Worm (Caenorhabditis elegans) whole organism, late embryonic: ENCODE results near the gene bra-1.

ENCODE experiments used
- C08G9.2 ChIP-seq: sonication (generic microtip); optimal IDR thresholded peaks from 2 replicates; lab custom pipeline; 2016; ENCODE audit warnings: mild to moderate bottlenecking, missing genetic modification characterization, moderate library complexity, missing compliant biosample characterization
- C38D4.7 ChIP-seq: fragments of 200-800 bp; sonication (Bioruptor generic); optimal IDR thresholded peaks from 2 replicates; lab custom pipeline; 2018; ENCODE audit warnings: mild to moderate bottlenecking, missing genetic modification characterization, moderate library complexity, missing compliant biosample characterization
- F13H6.1 ChIP-seq: sonication (generic microtip); optimal IDR thresholded peaks from 2 replicates; lab custom pipeline; 2016; ENCODE audit warnings: missing genetic modification characterization, missing compliant biosample characterization
- K02D7.2 ChIP-seq: sonication (generic microtip); optimal IDR thresholded peaks from 2 replicates; lab custom pipeline; 2017; ENCODE audit warnings: mild to moderate bottlenecking, missing genetic modification characterization, missing compliant biosample characterization
- K09A11.1 ChIP-seq: sonication (generic microtip); optimal IDR thresholded peaks from 2 replicates; lab custom pipeline; 2017; ENCODE audit warnings: antibody characterized with exemption, mild to moderate bottlenecking, missing genetic modification characterization, missing compliant biosample characterization; ENCODE audit not compliant: insufficient read depth
- T23F11.4 ChIP-seq: fragments of 200-800 bp; sonication (Bioruptor generic); optimal IDR thresholded peaks from 2 replicates; lab custom pipeline; 2018; ENCODE audit warnings: mild to moderate bottlenecking, missing genetic modification characterization, missing compliant biosample characterization
- Y22D7AL.16 ChIP-seq: sonication (generic microtip); optimal IDR thresholded peaks from 2 replicates; lab custom pipeline; 2016; ENCODE audit warnings: missing genetic modification characterization, missing compliant biosample characterization
- ceh-14 ChIP-seq: sonication (generic microtip); optimal IDR thresholded peaks from 2 replicates; lab custom pipeline; 2016; ENCODE audit warnings: missing genotype, missing genetic modification characterization, missing compliant biosample characterization
- ceh-19 ChIP-seq: fragments of 200-800 bp; sonication (Bioruptor generic); optimal IDR thresholded peaks from 2 replicates; lab custom pipeline; 2018; ENCODE audit warnings: mild to moderate bottlenecking, missing genetic modification characterization, missing compliant biosample characterization
- ceh-2 ChIP-seq: sonication (generic microtip); optimal IDR thresholded peaks from 2 replicates; lab custom pipeline; 2016; ENCODE audit warnings: missing genotype, missing genetic modification characterization, missing compliant biosample characterization
- ceh-24 ChIP-seq: sonication (generic microtip); optimal IDR thresholded peaks from 2 replicates; lab custom pipeline; 2016; ENCODE audit warnings: mild to moderate bottlenecking, missing genetic modification characterization, missing compliant biosample characterization
- ceh-30 ChIP-seq: fragments of 150-350 bp; optimal IDR thresholded peaks from 2 replicates; lab custom pipeline; 2014; ENCODE audit warnings: missing biosample characterization, missing genetic modification characterization
- ceh-31 ChIP-seq: sonication (generic microtip); optimal IDR thresholded peaks from 2 replicates; lab custom pipeline; 2016; ENCODE audit warnings: missing genetic modification characterization, missing compliant biosample characterization
- ceh-45 ChIP-seq: fragments of 200-800 bp; sonication (Bioruptor generic); IDR thresholded peaks from 2 replicates; pipeline ENCODE4 v1.3.6; 2022; ENCODE audit warnings: missing genetic modification reagents, missing genetic modification characterization, missing compliant biosample characterization
- ceh-6 ChIP-seq: fragments of 200-800 bp; sonication (Bioruptor generic); optimal IDR thresholded peaks from 2 replicates; lab custom pipeline; 2018; ENCODE audit warnings: mild to moderate bottlenecking, missing genetic modification characterization, missing compliant biosample characterization
- ceh-9 ChIP-seq: sonication (generic microtip); optimal IDR thresholded peaks from 2 replicates; lab custom pipeline; 2016; ENCODE audit warnings: mild to moderate bottlenecking, missing genetic modification characterization, inconsistent platforms, missing compliant biosample characterization
- che-1 ChIP-seq: sonication (generic microtip); optimal IDR thresholded peaks from 2 replicates; lab custom pipeline; 2016; ENCODE audit warnings: mild to moderate bottlenecking, missing genetic modification characterization, missing compliant biosample characterization
- dve-1 ChIP-seq: sonication (generic microtip); optimal IDR thresholded peaks from 2 replicates; lab custom pipeline; 2017; ENCODE audit warnings: antibody characterized with exemption, mild to moderate bottlenecking, missing genetic modification characterization, missing compliant biosample characterization
- elt-2 ChIP-seq: sonication (generic microtip); optimal IDR thresholded peaks from 2 replicates; lab custom pipeline; 2016; ENCODE audit warnings: missing genetic modification reagents, missing genetic modification characterization, missing compliant biosample characterization
- elt-4 ChIP-seq: sonication (generic microtip); optimal IDR thresholded peaks from 2 replicates; lab custom pipeline; 2016; ENCODE audit warnings: missing genetic modification characterization, missing compliant biosample characterization
- ets-4 ChIP-seq: sonication (generic microtip); optimal IDR thresholded peaks from 2 replicates; lab custom pipeline; 2016; ENCODE audit warnings: missing genetic modification characterization, missing compliant biosample characterization
- eyg-1 ChIP-seq: sonication (generic microtip); optimal IDR thresholded peaks from 2 replicates; lab custom pipeline; 2016; ENCODE audit warnings: missing genotype, missing genetic modification characterization, missing compliant biosample characterization
- fax-1 ChIP-seq: sonication (generic microtip); optimal IDR thresholded peaks from 2 replicates; lab custom pipeline; 2016; ENCODE audit warnings: missing genotype, missing genetic modification characterization, missing compliant biosample characterization
- fkh-6 ChIP-seq: sonication (generic microtip); optimal IDR thresholded peaks from 2 replicates; lab custom pipeline; 2016; ENCODE audit warnings: missing genetic modification characterization, missing compliant biosample characterization
- gmeb-2 ChIP-seq: sonication (generic microtip); optimal IDR thresholded peaks from 2 replicates; lab custom pipeline; 2016; ENCODE audit warnings: missing genetic modification characterization, inconsistent platforms, missing compliant biosample characterization
- hlh-15 ChIP-seq: sonication (generic microtip); optimal IDR thresholded peaks from 2 replicates; lab custom pipeline; 2016; ENCODE audit warnings: missing genetic modification characterization, missing compliant biosample characterization
- hlh-30 ChIP-seq: sonication (generic microtip); optimal IDR thresholded peaks from 2 replicates; lab custom pipeline; 2017; ENCODE audit warnings: antibody characterized with exemption, missing genetic modification characterization, missing compliant biosample characterization; ENCODE audit not compliant: insufficient read depth
- lin-11 ChIP-seq: fragments of 200-800 bp; sonication (Bioruptor generic); optimal IDR thresholded peaks from 2 replicates; lab custom pipeline; 2018; ENCODE audit warnings: mild to moderate bottlenecking, missing genetic modification characterization, missing compliant biosample characterization
- mec-3 ChIP-seq: sonication (generic microtip); optimal IDR thresholded peaks from 2 replicates; lab custom pipeline; 2016; ENCODE audit warnings: borderline replicate concordance, missing genetic modification characterization, missing compliant biosample characterization
- nfya-1 ChIP-seq: sonication (generic microtip); optimal IDR thresholded peaks from 2 replicates; lab custom pipeline; 2017; ENCODE audit warnings: missing genetic modification characterization, mild to moderate bottlenecking, missing compliant biosample characterization, antibody characterized with exemption, moderate library complexity
- nhr-11 ChIP-seq: fragments of 150-350 bp; optimal IDR thresholded peaks from 2 replicates; lab custom pipeline; 2014; ENCODE audit warnings: missing biosample characterization, missing genetic modification characterization
- nhr-232 ChIP-seq: sonication (generic microtip); optimal IDR thresholded peaks from 2 replicates; lab custom pipeline; 2016; ENCODE audit warnings: missing genetic modification characterization, missing compliant biosample characterization
- npax-4 ChIP-seq: sonication (generic microtip); optimal IDR thresholded peaks from 2 replicates; lab custom pipeline; 2016; ENCODE audit warnings: missing genetic modification characterization, missing compliant biosample characterization
- pag-3 ChIP-seq: sonication (generic microtip); optimal IDR thresholded peaks from 2 replicates; lab custom pipeline; 2016; ENCODE audit warnings: missing compliant biosample characterization, missing genetic modification characterization, borderline replicate concordance
- pat-9 ChIP-seq: fragments of 200-800 bp; sonication (Bioruptor generic); optimal IDR thresholded peaks from 2 replicates; lab custom pipeline; 2018; ENCODE audit warnings: mild to moderate bottlenecking, missing genetic modification characterization, moderate library complexity, missing compliant biosample characterization
- pha-2 ChIP-seq: sonication (generic microtip); optimal IDR thresholded peaks from 2 replicates; lab custom pipeline; 2017; ENCODE audit warnings: mild to moderate bottlenecking, missing genetic modification characterization, missing compliant biosample characterization
- pqm-1 ChIP-seq: sonication (generic microtip); optimal IDR thresholded peaks from 2 replicates; lab custom pipeline; 2016; ENCODE audit warnings: missing genetic modification characterization, missing compliant biosample characterization
- rnt-1 ChIP-seq: sonication (generic microtip); optimal IDR thresholded peaks from 2 replicates; lab custom pipeline; 2016; ENCODE audit warnings: missing genetic modification characterization, missing compliant biosample characterization
- sdc-2 ChIP-seq: sonication (generic microtip); optimal IDR thresholded peaks from 2 replicates; lab custom pipeline; 2016; ENCODE audit warnings: missing genotype, missing genetic modification characterization, missing compliant biosample characterization
- unc-3 ChIP-seq, 2 experiments: fragments of 200-800 bp in 1 of 2; sonication (Bioruptor generic) in 1 of 2; sonication (generic microtip) in 1 of 2; conservative IDR thresholded peaks in 1 of 2; optimal IDR thresholded peaks in 1 of 2; 2 replicates each; pipeline versions ENCODE4 v1.3.6 to Lab custom; 2016 to 2022; ENCODE audit warnings: missing compliant biosample characterization in 2 of 2, missing genetic modification characterization in 2 of 2, missing genetic modification reagents in 1 of 2
- unc-42 ChIP-seq: sonication (generic microtip); optimal IDR thresholded peaks from 2 replicates; lab custom pipeline; 2016; ENCODE audit warnings: missing genotype, missing genetic modification characterization, missing compliant biosample characterization
- unc-55 ChIP-seq: sonication (generic microtip); optimal IDR thresholded peaks from 2 replicates; lab custom pipeline; 2017; ENCODE audit warnings: missing biosample characterization, missing genetic modification reagents, missing genetic modification characterization
- unc-86 ChIP-seq: sonication (generic microtip); optimal IDR thresholded peaks from 2 replicates; lab custom pipeline; 2016; ENCODE audit warnings: missing genetic modification characterization, missing compliant biosample characterization
- zip-5 ChIP-seq: sonication (generic microtip); optimal IDR thresholded peaks from 2 replicates; lab custom pipeline; 2016; ENCODE audit warnings: missing genetic modification characterization, missing compliant biosample characterization
- ztf-16 ChIP-seq: sonication (generic microtip); optimal IDR thresholded peaks from 2 replicates; lab custom pipeline; 2017; ENCODE audit warnings: missing genetic modification characterization, missing compliant biosample characterization

The bra-1 gene

ce11 chrX:13578483-13578882 lies 19.8 kb upstream of the bra-1 start, which contains the start of gene F54B11.11:
F54B11.11 (plus strand) TSS chrX:13578783.
- TF ChIP-seq nhr-232 (tag; lab: Kevin White, UChicago) (no peak), nhr-11 (no peak), T23F11.4 (no peak), K02D7.2 (tag; lab: Kevin White, UChicago) (no peak), eyg-1 (no peak), C38D4.7 (GFP tag; lab: Kevin White, UChicago) (no peak), npax-4 (tag; lab: Kevin White, UChicago) (no peak), zip-5 (tag; lab: Kevin White, UChicago) (no peak), fkh-6 (tag; lab: Kevin White, UChicago) (no peak), ceh-31 (tag; lab: Kevin White, UChicago) (no peak), elt-4 (tag; lab: Kevin White, UChicago) (no peak), ztf-16 (tag; lab: Kevin White, UChicago) (no peak), ceh-14 (tag; lab: Kevin White, UChicago) (no peak), elt-2 (tag; lab: Kevin White, UChicago) (no peak), ceh-6 (GFP tag; lab: Kevin White, UChicago) (no peak), ceh-19 (GFP tag; lab: Kevin White, UChicago) (no peak), unc-86 (tag; lab: Kevin White, UChicago) (no peak), pag-3 (tag; lab: Kevin White, UChicago) (no peak)

ce11 chrX:13581820-13582219 lies 16.4 kb upstream of the bra-1 start, which contains the start of gene F54B11.10:
F54B11.10 (plus strand) TSS chrX:13582120.
- no peak for TF ChIP-seq lin-11
- no peak for TF ChIP-seq K09A11.1 (tag; lab: Kevin White, UChicago)
- TF ChIP-seq fkh-6 (tag; lab: Kevin White, UChicago), result no peak
- TF ChIP-seq ceh-2, result no peak
- no peak for TF ChIP-seq pqm-1 (tag; lab: Kevin White, UChicago)
- TF ChIP-seq gmeb-2 (tag; lab: Kevin White, UChicago), result no peak
- TF ChIP-seq pat-9 (tag; lab: Kevin White, UChicago), result no peak
- no peak for TF ChIP-seq ceh-31 (tag; lab: Kevin White, UChicago)
- TF ChIP-seq sdc-2, result no peak
- TF ChIP-seq rnt-1 (tag; lab: Kevin White, UChicago), result no peak
- no peak for TF ChIP-seq C08G9.2
- no peak for TF ChIP-seq ztf-16 (tag; lab: Kevin White, UChicago)
- TF ChIP-seq unc-42 (tag; lab: Kevin White, UChicago), result no peak
- no peak for TF ChIP-seq C38D4.7 (GFP tag; lab: Kevin White, UChicago)
- no peak for TF ChIP-seq F13H6.1 (tag; lab: Kevin White, UChicago)
- no peak for TF ChIP-seq che-1 (tag; lab: Kevin White, UChicago)
- no peak for TF ChIP-seq fax-1
- no peak for TF ChIP-seq ets-4 (tag; lab: Kevin White, UChicago)
- no peak for TF ChIP-seq pha-2 (tag; lab: Kevin White, UChicago)

ce11 chrX:13583895-13584344 lies 14.3 kb upstream of the bra-1 start:
- TF ChIP-seq nhr-11, result no peak
- no peak for TF ChIP-seq Y22D7AL.16
- peak; percentile 25 for TF ChIP-seq nhr-232 (tag; lab: Kevin White, UChicago)
- TF ChIP-seq elt-2 (tag; lab: Kevin White, UChicago), result peak; percentile 20
- TF ChIP-seq ceh-24 (tag; lab: Kevin White, UChicago), result no peak
- TF ChIP-seq pha-2 (tag; lab: Kevin White, UChicago), result no peak
- TF ChIP-seq unc-86 (tag; lab: Kevin White, UChicago), result no peak
- peak; percentile 44 for TF ChIP-seq ceh-6 (GFP tag; lab: Kevin White, UChicago)
- TF ChIP-seq ceh-45 (GFP tag; lab: Robert Waterston, UW), result no peak
- no peak for TF ChIP-seq hlh-15 (tag; lab: Kevin White, UChicago)
- TF ChIP-seq rnt-1 (tag; lab: Kevin White, UChicago), result peak; percentile 57
- peak; percentile 82 for TF ChIP-seq sdc-2
- TF ChIP-seq unc-55 (GFP tag; lab: Kevin White, UChicago), result no peak
- no peak for TF ChIP-seq zip-5 (tag; lab: Kevin White, UChicago)
- TF ChIP-seq mec-3 (tag; lab: Kevin White, UChicago), result no peak
- TF ChIP-seq ztf-16 (tag; lab: Kevin White, UChicago), result no peak
- no peak for TF ChIP-seq dve-1 (tag; lab: Kevin White, UChicago)
- TF ChIP-seq K09A11.1 (tag; lab: Kevin White, UChicago), result no peak
- TF ChIP-seq elt-4 (tag; lab: Kevin White, UChicago), result no peak
- TF ChIP-seq unc-3 (GFP tag; conservative IDR thresholded peaks at IDR 0.05; lab: Robert Waterston, UW), result no peak
- TF ChIP-seq unc-3 (tag; optimal IDR thresholded peaks at IDR 0.05; lab: Kevin White, UChicago), result no peak
- no peak for TF ChIP-seq ceh-9 (tag; lab: Kevin White, UChicago)
- TF ChIP-seq K02D7.2 (tag; lab: Kevin White, UChicago), result no peak
- TF ChIP-seq gmeb-2 (tag; lab: Kevin White, UChicago), result no peak
- TF ChIP-seq F13H6.1 (tag; lab: Kevin White, UChicago), result peak; percentile 23
- peak; percentile 70 for TF ChIP-seq nfya-1 (tag; lab: Kevin White, UChicago)
- peak; percentile 46 for TF ChIP-seq hlh-30 (tag; lab: Kevin White, UChicago)
- TF ChIP-seq ceh-19 (GFP tag; lab: Kevin White, UChicago), result no peak
- no peak for TF ChIP-seq ceh-30
